Fruit fly (Drosophila melanogaster) Kc167 (cell line): ENCODE results near the gene CG11920.
"Not testable (repeated sequence)": the region's sequence is repeated elsewhere in the genome, so short reads cannot be mapped to it uniquely, and the experiment has no call there.

Experiments used
- h ChIP-seq: fragments of >200 bp; optimal IDR thresholded peaks from 3 replicates; lab custom pipeline; 2018; ENCODE audit warnings: missing external identifiers
- ttk ChIP-seq: sonication (Bioruptor generic); optimal IDR thresholded peaks from 2 replicates; lab custom pipeline; 2017; ENCODE audit warnings: missing external identifiers

dm6 chr3R:25123262-25123661, 48.6 kb downstream of the CG11920 start, which contains the start of gene vig2:
- TF ChIP-seq h, ttk (lab: Kevin White, UChicago): not testable (repeated sequence)
